Worm (Caenorhabditis elegans) whole organism, young adult: ENCODE results near the gene Y49F6B.14.
"Not testable (repeated sequence)": the region's sequence is repeated elsewhere in the genome, so short reads cannot be mapped to it uniquely, and the experiment has no call there.

Experiments used
- B0261.1 ChIP-seq: sonication (generic microtip); optimal IDR thresholded peaks from 2 replicates; lab custom pipeline; 2016; ENCODE audit warnings: mild to moderate bottlenecking, missing genetic modification characterization, moderate library complexity, missing compliant biosample characterization
- B0336.3 ChIP-seq: fragments of 200-800 bp; sonication (Bioruptor generic); IDR thresholded peaks from 2 replicates; pipeline ENCODE4 v1.3.6; 2022; ENCODE audit warnings: missing genetic modification characterization, missing compliant biosample characterization
- C17E4.6 ChIP-seq: fragments of 200-800 bp; sonication (Bioruptor generic); IDR thresholded peaks from 2 replicates; pipeline ENCODE4 v1.3.6; 2022; ENCODE audit warnings: missing genetic modification reagents, missing genetic modification characterization, missing compliant biosample characterization
- D2030.7 ChIP-seq: fragments of 200-800 bp; sonication (Bioruptor generic); IDR thresholded peaks from 2 replicates; pipeline ENCODE4 v1.3.6; 2022; ENCODE audit warnings: missing genetic modification reagents, missing genetic modification characterization, missing compliant biosample characterization
- F23B12.7 ChIP-seq: sonication (generic microtip); optimal IDR thresholded peaks from 2 replicates; lab custom pipeline; 2017; ENCODE audit warnings: missing genetic modification characterization, mild to moderate bottlenecking, missing compliant biosample characterization, antibody characterized with exemption, moderate library complexity; ENCODE audit not compliant: insufficient read depth
- F57A8.1 ChIP-seq: fragments of 200-800 bp; sonication (Bioruptor generic); optimal IDR thresholded peaks from 2 replicates; lab custom pipeline; 2018; ENCODE audit warnings: mild to moderate bottlenecking, missing genetic modification characterization, moderate library complexity, missing compliant biosample characterization
- F57C9.4 ChIP-seq: sonication (generic microtip); optimal IDR thresholded peaks from 2 replicates; lab custom pipeline; 2017; ENCODE audit warnings: mild to moderate bottlenecking, missing genetic modification characterization, missing compliant biosample characterization
- K11D2.4 ChIP-seq: fragments of 200-800 bp; sonication (Bioruptor generic); IDR thresholded peaks from 2 replicates; pipeline ENCODE4 v1.3.6; 2022; ENCODE audit warnings: missing genetic modification reagents, missing genetic modification characterization, missing compliant biosample characterization
- K12H6.12 ChIP-seq: fragments of 200-800 bp; sonication (Bioruptor generic); optimal IDR thresholded peaks from 2 replicates; lab custom pipeline; 2018; ENCODE audit warnings: mild to moderate bottlenecking, missing genetic modification characterization, missing compliant biosample characterization
- Y67H2A.10 ChIP-seq: fragments of 200-800 bp; sonication (Bioruptor generic); conservative IDR thresholded peaks from 2 replicates; pipeline ENCODE4 v1.3.6; 2022; ENCODE audit warnings: missing genetic modification reagents, missing genetic modification characterization, missing compliant biosample characterization
- Y95B8A.8 ChIP-seq: fragments of 200-800 bp; sonication (Bioruptor generic); IDR thresholded peaks from 2 replicates; pipeline ENCODE4 v1.3.6; 2022; ENCODE audit warnings: missing genetic modification reagents, missing genetic modification characterization, missing compliant biosample characterization
- aptf-3 ChIP-seq: fragments of 200-800 bp; sonication (Bioruptor generic); IDR thresholded peaks from 2 replicates; pipeline ENCODE4 v1.3.6; 2022; ENCODE audit warnings: missing genetic modification characterization, missing compliant biosample characterization
- athp-1 ChIP-seq: sonication (generic microtip); optimal IDR thresholded peaks from 2 replicates; lab custom pipeline; 2017; ENCODE audit warnings: mild to moderate bottlenecking, missing genetic modification characterization, missing compliant biosample characterization
- attf-3 ChIP-seq: fragments of 200-800 bp; sonication (Bioruptor generic); conservative IDR thresholded peaks from 2 replicates; pipeline ENCODE4 v1.3.6; 2022; ENCODE audit warnings: missing genetic modification reagents, missing genetic modification characterization, missing compliant biosample characterization
- bed-1 ChIP-seq: fragments of 200-800 bp; sonication (Bioruptor generic); IDR thresholded peaks from 2 replicates; pipeline ENCODE4 v1.3.6; 2022; ENCODE audit warnings: missing genetic modification reagents, missing genetic modification characterization, missing compliant biosample characterization
- dox-1 ChIP-seq: fragments of 200-800 bp; sonication (Bioruptor generic); IDR thresholded peaks from 2 replicates; pipeline ENCODE4 v1.3.6; 2022; ENCODE audit warnings: missing genetic modification reagents, missing genetic modification characterization, missing compliant biosample characterization
- dpff-1 ChIP-seq: sonication (generic microtip); optimal IDR thresholded peaks from 2 replicates; lab custom pipeline; 2017; ENCODE audit warnings: mild to moderate bottlenecking, missing genetic modification characterization, missing compliant biosample characterization
- efl-1 ChIP-seq: fragments of 150-350 bp; optimal IDR thresholded peaks from 2 replicates; lab custom pipeline; 2014; ENCODE audit warnings: missing biosample characterization, missing genetic modification reagents, missing genetic modification characterization
- egl-44 ChIP-seq: fragments of 200-800 bp; sonication (Bioruptor generic); IDR thresholded peaks from 2 replicates; pipeline ENCODE4 v1.3.6; 2022; ENCODE audit warnings: missing genetic modification reagents, missing genetic modification characterization, missing compliant biosample characterization
- ekl-4 ChIP-seq: fragments of 200-800 bp; sonication (Bioruptor generic); IDR thresholded peaks from 2 replicates; pipeline ENCODE4 v1.3.6; 2022; ENCODE audit warnings: missing genetic modification reagents, missing genetic modification characterization, missing compliant biosample characterization
- ets-4 ChIP-seq: fragments of 200-800 bp; sonication (Bioruptor generic); optimal IDR thresholded peaks from 2 replicates; lab custom pipeline; 2018; ENCODE audit warnings: mild to moderate bottlenecking, missing genetic modification characterization, missing compliant biosample characterization
- gei-17 ChIP-seq: fragments of 200-800 bp; sonication (Bioruptor generic); optimal IDR thresholded peaks from 2 replicates; lab custom pipeline; 2018; ENCODE audit warnings: mild to moderate bottlenecking, missing genetic modification characterization, missing compliant biosample characterization
- him-1 ChIP-seq: sonication (generic microtip); optimal IDR thresholded peaks from 2 replicates; lab custom pipeline; 2016; ENCODE audit warnings: missing genotype, missing genetic modification reagents, missing genetic modification characterization, missing compliant biosample characterization
- hmg-1.2 ChIP-seq: fragments of 200-800 bp; sonication (Bioruptor generic); IDR thresholded peaks from 2 replicates; pipeline ENCODE4 v1.3.6; 2022; ENCODE audit warnings: missing genetic modification reagents, missing genetic modification characterization, missing compliant biosample characterization
- hsf-1 ChIP-seq: fragments of 200-800 bp; sonication (Bioruptor generic); IDR thresholded peaks from 2 replicates; pipeline ENCODE4 v1.3.6; 2022; ENCODE audit warnings: missing genetic modification reagents, missing genetic modification characterization, missing compliant biosample characterization
- let-607 ChIP-seq, 2 experiments: fragments of 200-800 bp in 1 of 2; sonication (Bioruptor generic) in 1 of 2; sonication (generic microtip) in 1 of 2; optimal IDR thresholded peaks; 2 replicates each; lab custom pipeline; 2016 to 2018; ENCODE audit warnings: mild to moderate bottlenecking in 2 of 2, missing compliant biosample characterization in 2 of 2, missing genetic modification characterization in 2 of 2, moderate library complexity in 2 of 2, missing genotype in 1 of 2
- lin-35 ChIP-seq, 3 experiments: fragments of 150-350 bp in 2 of 3; sonication (generic microtip) in 1 of 3; optimal IDR thresholded peaks; 2 replicates each; lab custom pipeline; 2014 to 2018; ENCODE audit warnings: missing biosample characterization in 3 of 3, missing genetic modification characterization in 3 of 3, missing genetic modification reagents in 3 of 3
- lin-40 ChIP-seq: sonication (generic microtip); optimal IDR thresholded peaks from 2 replicates; lab custom pipeline; 2016; ENCODE audit warnings: missing genetic modification characterization, mild to moderate bottlenecking, missing compliant biosample characterization, missing genotype, missing genetic modification reagents
- lsl-1 ChIP-seq: fragments of 200-800 bp; sonication (Bioruptor generic); optimal IDR thresholded peaks from 2 replicates; lab custom pipeline; 2018; ENCODE audit warnings: mild to moderate bottlenecking, missing genetic modification characterization, moderate library complexity, missing compliant biosample characterization
- lsy-27 ChIP-seq: sonication (generic microtip); optimal IDR thresholded peaks from 2 replicates; lab custom pipeline; 2017; ENCODE audit warnings: missing genetic modification characterization, mild to moderate bottlenecking, missing compliant biosample characterization, antibody characterized with exemption, missing genotype, borderline replicate concordance; ENCODE audit not compliant: insufficient read depth
- mcd-1 ChIP-seq: fragments of 200-800 bp; sonication (Bioruptor generic); IDR thresholded peaks from 2 replicates; pipeline ENCODE4 v1.3.6; 2022; ENCODE audit warnings: missing genetic modification reagents, missing genetic modification characterization, missing compliant biosample characterization
- nfyb-1 ChIP-seq: fragments of 200-800 bp; sonication (Bioruptor generic); IDR thresholded peaks from 2 replicates; pipeline ENCODE4 v1.3.6; 2022; ENCODE audit warnings: missing genetic modification reagents, missing genetic modification characterization, missing compliant biosample characterization
- nhr-80 ChIP-seq: sonication (generic microtip); optimal IDR thresholded peaks from 2 replicates; lab custom pipeline; 2016; ENCODE audit warnings: missing genetic modification characterization, missing compliant biosample characterization
- pbrm-1 ChIP-seq: fragments of 200-800 bp; sonication (Bioruptor generic); IDR thresholded peaks from 2 replicates; pipeline ENCODE4 v1.3.6; 2022; ENCODE audit warnings: missing genetic modification reagents, missing genetic modification characterization, missing compliant biosample characterization
- pha-4 ChIP-seq: fragments of 150-350 bp; sonication (generic microtip); optimal IDR thresholded peaks from 2 replicates; lab custom pipeline; 2014; ENCODE audit warnings: missing biosample characterization, missing genetic modification reagents, missing genetic modification characterization
- snpc-1.1 ChIP-seq: sonication (generic microtip); optimal IDR thresholded peaks from 2 replicates; lab custom pipeline; 2017; ENCODE audit warnings: missing genetic modification characterization, mild to moderate bottlenecking, missing compliant biosample characterization, antibody characterized with exemption, moderate library complexity, missing genotype, missing genetic modification reagents; ENCODE audit not compliant: insufficient read depth
- snpc-1.3 ChIP-seq: sonication (generic microtip); optimal IDR thresholded peaks from 2 replicates; lab custom pipeline; 2017; ENCODE audit warnings: missing genetic modification characterization, mild to moderate bottlenecking, missing compliant biosample characterization, antibody characterized with exemption, moderate library complexity, missing genotype, missing genetic modification reagents; ENCODE audit not compliant: insufficient read depth
- snpc-3.4 ChIP-seq: sonication (generic microtip); optimal IDR thresholded peaks from 2 replicates; lab custom pipeline; 2017; ENCODE audit warnings: missing genetic modification characterization, mild to moderate bottlenecking, missing compliant biosample characterization, antibody characterized with exemption, moderate library complexity, missing genotype, missing genetic modification reagents
- sptf-2 ChIP-seq: fragments of 200-800 bp; sonication (Bioruptor generic); optimal IDR thresholded peaks from 2 replicates; lab custom pipeline; 2018; ENCODE audit warnings: mild to moderate bottlenecking, missing genetic modification characterization, missing compliant biosample characterization
- tbp1 ChIP-seq: fragments of 200-800 bp; sonication (Bioruptor generic); optimal IDR thresholded peaks from 2 replicates; lab custom pipeline; 2018; ENCODE audit warnings: mild to moderate bottlenecking, missing genetic modification characterization, missing compliant biosample characterization
- tlf-1 ChIP-seq: fragments of 200-800 bp; sonication (Bioruptor generic); optimal IDR thresholded peaks from 2 replicates; lab custom pipeline; 2018; ENCODE audit warnings: mild to moderate bottlenecking, missing genetic modification characterization, missing compliant biosample characterization
- unc-130 ChIP-seq: sonication (generic microtip); optimal IDR thresholded peaks from 2 replicates; lab custom pipeline; 2016; ENCODE audit warnings: missing genetic modification reagents, missing genetic modification characterization, missing compliant biosample characterization
- unc-62 ChIP-seq: fragments of 150-350 bp; optimal IDR thresholded peaks from 2 replicates; lab custom pipeline; 2014; ENCODE audit warnings: missing biosample characterization, missing genetic modification reagents, missing genetic modification characterization
- ztf-18 ChIP-seq: sonication (generic microtip); optimal IDR thresholded peaks from 2 replicates; lab custom pipeline; 2016; ENCODE audit warnings: missing genotype, mild to moderate bottlenecking, missing genetic modification characterization, missing compliant biosample characterization
- ztf-22 ChIP-seq: fragments of 200-800 bp; sonication (Bioruptor generic); optimal IDR thresholded peaks from 2 replicates; lab custom pipeline; 2018; ENCODE audit warnings: mild to moderate bottlenecking, missing genetic modification characterization, moderate library complexity, missing compliant biosample characterization
- ztf-25 ChIP-seq: fragments of 200-800 bp; sonication (Bioruptor generic); IDR thresholded peaks from 2 replicates; pipeline ENCODE4 v1.3.6; 2022; ENCODE audit warnings: missing genetic modification reagents, missing genetic modification characterization, missing compliant biosample characterization

The Y49F6B.14 gene

DNA sequence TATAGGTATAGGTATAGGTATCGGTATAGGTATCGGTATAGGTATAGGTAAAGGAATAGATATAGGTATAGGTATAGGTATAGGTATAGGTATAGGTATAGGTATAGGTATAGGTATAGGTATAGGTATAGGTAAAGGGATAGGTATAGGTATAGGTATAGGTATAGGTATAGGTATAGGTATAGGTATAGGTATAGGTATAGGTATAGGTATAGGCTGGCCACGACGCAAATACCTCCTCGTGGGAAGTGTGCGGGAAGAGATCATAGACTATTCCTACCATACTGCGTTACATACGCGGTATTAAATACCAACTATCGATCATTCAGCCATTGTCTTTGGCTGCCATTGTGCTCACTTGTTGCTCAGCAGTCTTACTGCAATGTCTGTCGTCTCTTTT, 24.5 kb downstream of the Y49F6B.14 start, which contains the start of gene fbxb-112:
Gene fbxb-112, plus strand, starts transcription at position 301 of the 400 bp plus-strand sequence.
- TF ChIP-seq F57A8.1 (GFP tag; lab: Kevin White, UChicago); snpc-1.1; hmg-1.2 (GFP tag; lab: Robert Waterston, UW): not testable (repeated sequence)

DNA sequence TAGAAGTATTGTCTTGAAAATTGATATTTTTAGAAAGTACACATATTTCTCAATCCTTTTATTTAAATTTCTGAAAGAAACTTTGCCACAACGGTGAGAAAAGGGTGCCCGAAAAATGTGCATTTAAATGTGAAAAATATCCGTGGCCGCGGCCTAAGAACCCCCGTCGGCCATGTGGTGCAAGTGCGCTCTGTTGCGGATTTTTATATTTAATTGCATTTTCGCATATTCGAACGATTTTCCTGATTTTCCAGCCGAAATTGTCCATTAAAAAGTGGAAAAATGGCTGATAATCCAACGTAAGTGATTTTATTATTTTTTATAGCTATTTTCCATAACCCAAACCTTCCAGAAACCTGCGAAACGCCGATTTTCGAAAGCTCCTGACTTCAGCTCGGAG, 33.1 kb downstream of the Y49F6B.14 start, which contains the start of gene smu-2:
Gene smu-2, plus strand, starts transcription at position 178 of the 400 bp plus-strand sequence.
- TF ChIP-seq athp-1 (tag; lab: Kevin White, UChicago) (peak; percentile 70), lsl-1 (GFP tag; lab: Kevin White, UChicago) (peak; percentile 50), egl-44 (no peak), B0261.1 (tag; lab: Kevin White, UChicago) (peak; percentile 1), ztf-18 (tag; lab: Kevin White, UChicago) (peak; percentile 13), Y67H2A.10 (GFP tag; lab: Robert Waterston, UW) (no peak), nhr-80 (tag; lab: Kevin White, UChicago) (no peak), pha-4 (tag; lab: Kevin White, UChicago) (no peak), lin-40 (tag; lab: Kevin White, UChicago) (no peak), unc-130 (GFP tag; lab: Kevin White, UChicago) (no peak), tlf-1 (GFP tag; lab: Kevin White, UChicago) (no peak), bed-1 (GFP tag; lab: Robert Waterston, UW) (no peak), snpc-1.1 (no peak), lin-35 (GFP tag; optimal IDR thresholded peaks at IDR 0.05; lab: Kevin White, UChicago) (no peak), dpff-1 (tag; lab: Kevin White, UChicago) (no peak), dox-1 (GFP tag; lab: Robert Waterston, UW) (no peak), efl-1 (peak; percentile 11), F57C9.4 (tag; lab: Kevin White, UChicago) (no peak), ztf-22 (no peak), F23B12.7 (no peak), sptf-2 (no peak), Y95B8A.8 (GFP tag; lab: Robert Waterston, UW) (no peak), ets-4 (no peak), snpc-1.3 (no peak), D2030.7 (GFP tag; lab: Robert Waterston, UW) (0 out of 2 replicates have a peak, but pooled peaks have one; percentile 15), unc-62 (GFP tag; lab: Kevin White, UChicago) (no peak), him-1 (tag; lab: Kevin White, UChicago) (peak; percentile 51), hsf-1 (GFP tag; lab: Robert Waterston, UW) (no peak), B0336.3 (GFP tag; lab: Robert Waterston, UW) (no peak), K11D2.4 (GFP tag; lab: Robert Waterston, UW) (no peak), K12H6.12 (tag; lab: Kevin White, UChicago) (peak; percentile 35), lsy-27 (tag; lab: Kevin White, UChicago) (no peak), pbrm-1 (no peak), tbp1 (GFP tag; lab: Kevin White, UChicago) (peak; percentile 44), ztf-25 (GFP tag; lab: Robert Waterston, UW) (0 out of 2 replicates have a peak, but pooled peaks have one; percentile 32), mcd-1 (peak; percentile 97), ekl-4 (no peak), snpc-3.4 (tag; lab: Kevin White, UChicago) (no peak), C17E4.6 (GFP tag; lab: Robert Waterston, UW) (no peak), let-607 (tag; optimal IDR thresholded peaks at IDR 0.05; lab: Kevin White, UChicago) (peak in 1 of 2 experiments; percentile 18), gei-17 (GFP tag; lab: Kevin White, UChicago) (no peak), nfyb-1 (no peak), attf-3 (GFP tag; lab: Robert Waterston, UW) (no peak; the same call in 1 of the 2 replicates), aptf-3 (GFP tag; lab: Robert Waterston, UW) (no peak)
